Fruit fly (Drosophila melanogaster): Measurements from ENCODE around the gene CG17292.
A peak's percentile ranks its signal among the peaks of the same experiment; 100 is the strongest.

The CG17292 gene

DNA sequence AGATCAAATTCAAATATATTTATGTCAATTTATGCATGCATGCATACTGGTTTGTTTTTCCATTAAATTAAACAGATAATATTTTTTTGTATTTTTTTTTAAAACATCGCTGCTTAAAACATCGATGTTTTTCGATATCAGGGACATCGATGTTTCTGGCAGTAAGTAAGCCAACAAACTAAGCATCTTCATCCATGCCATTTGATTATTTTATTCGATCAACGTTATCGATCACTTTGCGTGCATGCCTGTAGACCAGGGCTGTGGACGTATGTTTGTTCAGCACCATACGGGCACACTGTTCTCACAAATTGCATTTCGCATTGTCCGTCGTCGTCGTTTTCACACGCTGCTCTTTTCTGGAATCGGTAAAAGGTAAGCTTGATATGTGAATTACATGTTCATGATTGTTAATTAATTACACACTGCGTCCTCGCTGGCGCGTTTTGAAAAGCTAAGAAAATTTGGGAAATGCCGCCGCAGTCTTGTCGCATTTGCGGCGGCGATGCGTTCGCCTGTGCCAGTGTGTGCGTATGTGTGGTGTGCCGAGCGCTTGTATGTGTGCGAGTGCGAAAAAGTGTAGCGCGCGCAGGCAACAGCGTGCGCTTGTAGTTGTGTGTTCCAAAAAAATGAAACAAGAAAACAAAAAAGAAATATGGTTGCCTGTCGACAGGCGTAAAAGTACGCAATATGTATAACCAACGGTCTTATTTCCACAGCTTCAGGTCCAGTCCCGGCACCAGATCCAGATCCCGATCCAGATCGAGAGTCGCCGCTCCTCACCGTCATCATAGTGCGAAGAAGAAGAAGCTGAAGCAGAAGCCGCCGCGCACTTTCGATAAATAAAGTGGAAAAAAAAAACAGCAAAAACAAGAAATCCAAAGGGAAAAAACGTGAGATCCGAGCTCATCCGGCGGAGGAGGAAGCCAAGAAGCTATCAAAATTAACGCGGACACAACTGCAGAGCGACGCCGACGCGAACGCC is 33.3 kb downstream of the CG17292 start, which contains the start of gene emb (continued):
- TF ChIP-seq CG15479 (GFP tag; optimal IDR thresholded peaks at IDR 0.05) (no peak), dmrt11E (tag; optimal IDR thresholded peaks at IDR 0.05) (peak; percentile 48), CG13287 (GFP tag; IDR thresholded peaks at IDR 0.05; ENCODE audit: partially characterized antibody) (peak; percentile 93), pho (GFP tag; optimal IDR thresholded peaks at IDR 0.05) (peak; percentile 65), slou (GFP tag; optimal IDR thresholded peaks at IDR 0.05) (peak; percentile 2), kay (GFP tag; optimal IDR thresholded peaks at IDR 0.05) (no peak), CG30403 (GFP tag; optimal IDR thresholded peaks at IDR 0.05) (peak; percentile 47), Blimp-1 (GFP tag; optimal IDR thresholded peaks at IDR 0.05) (no peak), kni (GFP tag; optimal IDR thresholded peaks at IDR 0.05) (no peak), CG16863 (GFP tag; optimal IDR thresholded peaks at IDR 0.05) (peak; percentile 1), CoRest (tag; optimal IDR thresholded peaks at IDR 0.05) (no peak), CG1647 (GFP tag; optimal IDR thresholded peaks at IDR 0.05) (peak; percentile 49), CG34376 (GFP tag; optimal IDR thresholded peaks at IDR 0.05) (peak; percentile 24), knrl (GFP tag; IDR thresholded peaks at IDR 0.05; ENCODE audit: partially characterized antibody) (peak; percentile 90), CG17829 (tag; optimal IDR thresholded peaks at IDR 0.05) (peak; percentile 71), CG14860 (GFP tag; IDR thresholded peaks at IDR 0.05; ENCODE audit: partially characterized antibody) (peak; percentile 99), CG16779 (GFP tag; IDR thresholded peaks at IDR 0.05) (no peak), fd96Cb (tag; optimal IDR thresholded peaks at IDR 0.05) (peak; percentile 7), CG9437 (GFP tag; optimal IDR thresholded peaks at IDR 0.05) (peak; percentile 68), Doc3 (GFP tag; IDR thresholded peaks at IDR 0.05; ENCODE audit: partially characterized antibody) (peak; percentile 92), CG6813 (GFP tag; optimal IDR thresholded peaks at IDR 0.05) (no peak), cas (GFP tag; IDR thresholded peaks at IDR 0.05) (peak; percentile 18; the same call in 1 of the 2 replicates), CG16813 (GFP tag; IDR thresholded peaks at IDR 0.05; ENCODE audit: partially characterized antibody) (peak; percentile 97), cwo (GFP tag; optimal IDR thresholded peaks at IDR 0.05) (no peak), Fer2 (tag; optimal IDR thresholded peaks at IDR 0.05) (no peak), CG12659 (GFP tag; optimal IDR thresholded peaks at IDR 0.05) (peak; percentile 93), NfI (GFP tag; optimal IDR thresholded peaks at IDR 0.05) (peak; percentile 37), CG17359 (tag; optimal IDR thresholded peaks at IDR 0.05) (peak; percentile 19), wor (GFP tag; IDR thresholded peaks at IDR 0.05) (no peak), Antp (GFP tag; optimal IDR thresholded peaks at IDR 0.05) (peak; percentile 59), YL-1 (GFP tag; optimal IDR thresholded peaks at IDR 0.05) (peak; percentile 85), CG10543 (GFP tag; optimal IDR thresholded peaks at IDR 0.05) (no peak), CG2889 (GFP tag; IDR thresholded peaks at IDR 0.05) (no peak), Lim3 (GFP tag; IDR thresholded peaks at IDR 0.05) (no peak), CG14014 (GFP tag; IDR thresholded peaks at IDR 0.05) (0 out of 2 replicates have a peak, but pooled peaks have one; percentile 19), CTCF (GFP tag; optimal IDR thresholded peaks at IDR 0.05) (no peak), H15 (GFP tag; IDR thresholded peaks at IDR 0.05) (no peak), Dref (GFP tag; IDR thresholded peaks at IDR 0.05) (peak; percentile 99), CG18262 (tag; optimal IDR thresholded peaks at IDR 0.05) (peak; percentile 42), CG6791 (GFP tag; IDR thresholded peaks at IDR 0.05; ENCODE audit: partially characterized antibody) (peak; percentile 99), MTF-1 (GFP tag; optimal IDR thresholded peaks at IDR 0.05; ENCODE audit: borderline replicate concordance) (no peak), CG6272 (GFP tag; IDR thresholded peaks at IDR 0.05) (no peak), Dp (GFP tag; optimal IDR thresholded peaks at IDR 0.05) (peak; percentile 65), Max (GFP tag; optimal IDR thresholded peaks at IDR 0.05) (peak; percentile 49), CG18476 (GFP tag; optimal IDR thresholded peaks at IDR 0.05) (peak; percentile 41), CG11456 (GFP tag; IDR thresholded peaks at IDR 0.05) (peak; percentile 26; the same call in 2 of the 3 replicates), bcd (GFP tag; optimal IDR thresholded peaks at IDR 0.05) (peak; percentile 68)
